In the genomic region with DNA sequence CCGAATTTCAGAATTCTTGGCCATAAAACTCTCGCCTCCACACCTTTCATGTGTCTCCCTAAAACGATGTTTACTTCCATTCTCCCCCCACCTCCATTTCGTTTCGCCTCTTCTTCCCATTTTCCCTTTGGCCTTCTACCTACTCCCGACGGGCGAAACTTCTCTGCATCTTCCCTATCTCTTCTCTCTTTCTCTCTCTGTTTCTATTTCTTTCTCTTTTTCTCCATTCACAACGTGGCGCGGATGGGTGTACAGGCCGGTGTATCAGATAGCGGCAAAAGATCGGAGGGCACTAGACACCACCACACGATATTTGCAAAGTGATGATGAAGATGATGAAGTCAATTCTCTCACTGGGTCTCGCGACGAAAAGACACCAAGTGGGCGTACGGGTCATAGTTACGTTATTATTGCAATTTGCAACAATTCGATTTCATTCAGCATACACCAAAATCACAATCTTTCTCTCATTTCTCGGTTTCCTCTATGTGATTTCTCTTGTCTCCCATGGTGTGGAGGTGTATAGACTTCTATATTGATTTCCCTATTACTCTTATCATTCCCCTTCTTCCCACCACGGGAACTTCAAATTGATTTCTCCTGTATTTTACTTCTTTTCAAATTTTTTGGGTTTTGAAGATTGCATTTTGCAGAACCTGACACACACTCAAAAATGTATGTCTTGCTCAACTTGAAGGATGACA, we compare ENCODE assay signal across 5 worm cellular contexts.
TF ChIP-seq lines count a peak whose summit lies in the region.

A gene (plus strand): TSS at position 654 of the 704 bp plus-strand sequence.

TF ChIP-seq in whole organism, L1 larva, 84 proteins besides CTCF, POLR2A, EP300 and RAD21 (continued from another document and continues in another):
- TF ChIP-seq hlh-4 (tag; optimal IDR thresholded peaks at IDR 0.05; lab: Kevin White, UChicago) (no peak), nhr-71 (tag; optimal IDR thresholded peaks at IDR 0.05; lab: Kevin White, UChicago) (peak; percentile 62), pqm-1 (tag; optimal IDR thresholded peaks at IDR 0.05; lab: Kevin White, UChicago) (no peak), fkh-10 (GFP tag; optimal IDR thresholded peaks at IDR 0.05; lab: Kevin White, UChicago) (no peak), efl-1 (optimal IDR thresholded peaks at IDR 0.05; lab: Kevin White, UChicago) (peak; percentile 18 to 22), efl-1 (GFP tag; optimal IDR thresholded peaks at IDR 0.05 in 1 of 2; lab: Kevin White, UChicago) (peak in 1 of 2 experiments; percentile 92), egl-27 (tag; optimal IDR thresholded peaks at IDR 0.05; lab: Kevin White, UChicago) (no peak), lin-15B (tag; optimal IDR thresholded peaks at IDR 0.05; lab: Kevin White, UChicago) (no peak), lin-35 (GFP tag; optimal IDR thresholded peaks at IDR 0.05; lab: Kevin White, UChicago) (peak in 1 of 2 experiments; percentile 50), vab-15 (tag; optimal IDR thresholded peaks at IDR 0.05; lab: Kevin White, UChicago) (no peak), skn-1 (tag; optimal IDR thresholded peaks at IDR 0.05; lab: Kevin White, UChicago) (peak; percentile 30), nhr-90 (tag; optimal IDR thresholded peaks at IDR 0.05; lab: Kevin White, UChicago; ENCODE audit: poor library complexity) (peak; percentile 38), mdl-1 (tag; optimal IDR thresholded peaks at IDR 0.05; lab: Kevin White, UChicago) (peak in 1 of 2 experiments; percentile 56), lsy-2 (tag; optimal IDR thresholded peaks at IDR 0.05; lab: Kevin White, UChicago) (peak in 1 of 2 experiments; percentile 54), mef-2 (tag; optimal IDR thresholded peaks at IDR 0.05; lab: Kevin White, UChicago) (no peak), nhr-85 (tag; lab: Kevin White, UChicago) (peak; percentile 88), swsn-7 (tag; optimal IDR thresholded peaks at IDR 0.05; lab: Kevin White, UChicago) (peak; percentile 14), lin-14 (GFP tag; optimal IDR thresholded peaks at IDR 0.05; lab: Kevin White, UChicago) (peak; percentile 69), unc-30 (tag; optimal IDR thresholded peaks at IDR 0.05; lab: Kevin White, UChicago) (no peak), dpl-1 (GFP tag; optimal IDR thresholded peaks at IDR 0.05; lab: Kevin White, UChicago) (no peak), sup-37 (GFP tag; optimal IDR thresholded peaks at IDR 0.05; lab: Kevin White, UChicago) (no peak), dsc-1 (tag; optimal IDR thresholded peaks at IDR 0.05; lab: Kevin White, UChicago) (no peak), ama-1 (optimal IDR thresholded peaks at IDR 0.05; lab: Kevin White, UChicago) (no peak), mep-1 (tag; optimal IDR thresholded peaks at IDR 0.05; lab: Kevin White, UChicago) (peak; percentile 55), nhr-20 (tag; optimal IDR thresholded peaks at IDR 0.05; lab: Kevin White, UChicago) (peak; percentile 64)

TF ChIP-seq in whole organism, L2 larva, 48 proteins besides CTCF, POLR2A, EP300 and RAD21 (continued from another document and continues in another):
- TF ChIP-seq nhr-10 (tag; optimal IDR thresholded peaks at IDR 0.05; lab: Kevin White, UChicago) (no peak), sma-3 (GFP tag; optimal IDR thresholded peaks at IDR 0.05; lab: Kevin White, UChicago) (peak; percentile 45), nhr-237 (tag; optimal IDR thresholded peaks at IDR 0.05; lab: Kevin White, UChicago) (no peak), unc-55 (GFP tag; optimal IDR thresholded peaks at IDR 0.05; lab: Kevin White, UChicago) (no peak), alr-1 (tag; optimal IDR thresholded peaks at IDR 0.05; lab: Kevin White, UChicago) (no peak), unc-39 (tag; optimal IDR thresholded peaks at IDR 0.05; lab: Kevin White, UChicago) (no peak), fos-1 (tag; optimal IDR thresholded peaks at IDR 0.05; lab: Kevin White, UChicago) (peak; percentile 6), egl-27 (tag; optimal IDR thresholded peaks at IDR 0.05; lab: Kevin White, UChicago) (no peak), unc-62 (GFP tag; optimal IDR thresholded peaks at IDR 0.05; lab: Kevin White, UChicago) (no peak), nhr-21 (tag; optimal IDR thresholded peaks at IDR 0.05; lab: Kevin White, UChicago) (no peak), ZK546.5 (tag; optimal IDR thresholded peaks at IDR 0.05; lab: Kevin White, UChicago) (no peak), ceh-82 (tag; optimal IDR thresholded peaks at IDR 0.05; lab: Kevin White, UChicago) (no peak), blmp-1 (tag; optimal IDR thresholded peaks at IDR 0.05; lab: Kevin White, UChicago; ENCODE audit: insufficient read depth) (peak; percentile 37), snpc-4 (tag; optimal IDR thresholded peaks at IDR 0.05; lab: Kevin White, UChicago) (no peak), elt-3 (tag; optimal IDR thresholded peaks at IDR 0.05; lab: Kevin White, UChicago) (no peak), lin-39 (tag; optimal IDR thresholded peaks at IDR 0.05; lab: Kevin White, UChicago) (no peak), Y55F3AM.14 (GFP tag; optimal IDR thresholded peaks at IDR 0.05; lab: Kevin White, UChicago) (no peak), sma-9 (GFP tag; optimal IDR thresholded peaks at IDR 0.05; lab: Kevin White, UChicago) (no peak), sma-9 (tag; optimal IDR thresholded peaks at IDR 0.05; lab: Kevin White, UChicago) (no peak), aly-2 (tag; optimal IDR thresholded peaks at IDR 0.05; lab: Kevin White, UChicago) (no peak), nhr-6 (tag; optimal IDR thresholded peaks at IDR 0.05; lab: Kevin White, UChicago) (no peak), crh-2 (tag; optimal IDR thresholded peaks at IDR 0.05; lab: Kevin White, UChicago) (peak; percentile 85), mdl-1 (tag; optimal IDR thresholded peaks at IDR 0.05; lab: Kevin White, UChicago) (no peak), skn-1 (tag; optimal IDR thresholded peaks at IDR 0.05; lab: Kevin White, UChicago) (no peak), lin-11 (tag; optimal IDR thresholded peaks at IDR 0.05; lab: Kevin White, UChicago) (no peak), nhr-11 (tag; optimal IDR thresholded peaks at IDR 0.05; lab: Kevin White, UChicago) (no peak), R02D3.7 (tag; optimal IDR thresholded peaks at IDR 0.05; lab: Kevin White, UChicago) (no peak)

TF ChIP-seq in whole organism, L3 larva, 47 proteins besides CTCF, POLR2A, EP300 and RAD21 (continued from another document):
- TF ChIP-seq pha-4 (tag; optimal IDR thresholded peaks at IDR 0.05; lab: Kevin White, UChicago) (peak; percentile 42), pqm-1 (tag; optimal IDR thresholded peaks at IDR 0.05; lab: Kevin White, UChicago) (peak; percentile 61), lsy-12 (tag; optimal IDR thresholded peaks at IDR 0.05; lab: Kevin White, UChicago) (no peak)
TF ChIP-seq in whole organism, L3 larva: peak in this region for 8.

TF ChIP-seq in whole organism, L4 larva, 104 proteins besides CTCF, POLR2A, EP300 and RAD21 (continued from another document):
- TF ChIP-seq F44E2.7 (GFP tag; IDR thresholded peaks at IDR 0.05; lab: Robert Waterston, UW) (no peak), dve-1 (tag; optimal IDR thresholded peaks at IDR 0.05; lab: Kevin White, UChicago; ENCODE audit: insufficient read depth) (peak; percentile 55), pqm-1 (tag; optimal IDR thresholded peaks at IDR 0.05; lab: Kevin White, UChicago) (peak; percentile 2), tag-97 (GFP tag; IDR thresholded peaks at IDR 0.05; lab: Robert Waterston, UW) (no peak), dmd-6 (GFP tag; IDR thresholded peaks at IDR 0.05; lab: Robert Waterston, UW) (0 out of 2 replicates have a peak, but pooled peaks have one; percentile 6), nhr-25 (tag; optimal IDR thresholded peaks at IDR 0.05; lab: Kevin White, UChicago; ENCODE audit: borderline replicate concordance, insufficient read depth) (peak; percentile 56), nhr-77 (tag; optimal IDR thresholded peaks at IDR 0.05; lab: Kevin White, UChicago) (peak; percentile 14), mdl-1 (tag; optimal IDR thresholded peaks at IDR 0.05; lab: Kevin White, UChicago) (no peak), mep-1 (tag; optimal IDR thresholded peaks at IDR 0.05; lab: Kevin White, UChicago) (peak; percentile 56), Y75B8A.6 (GFP tag; IDR thresholded peaks at IDR 0.05; lab: Robert Waterston, UW) (no peak), mes-2 (tag; optimal IDR thresholded peaks at IDR 0.05; lab: Kevin White, UChicago; ENCODE audit: poor library complexity, severe bottlenecking) (peak; percentile 39), ztf-7 (tag; optimal IDR thresholded peaks at IDR 0.05; lab: Kevin White, UChicago) (no peak)
TF ChIP-seq in whole organism, L4 larva: peak in this region for 15.

TF ChIP-seq in whole organism, late embryonic, 69 proteins besides CTCF, POLR2A, EP300 and RAD21 (continued from another document):
- TF ChIP-seq ceh-48 (tag; optimal IDR thresholded peaks at IDR 0.05; lab: Kevin White, UChicago) (no peak), lim-6 (tag; optimal IDR thresholded peaks at IDR 0.05; lab: Kevin White, UChicago) (no peak), hlh-8 (tag; optimal IDR thresholded peaks at IDR 0.05; lab: Kevin White, UChicago) (no peak), C08G9.2 (tag; optimal IDR thresholded peaks at IDR 0.05; lab: Kevin White, UChicago) (peak; percentile 26), hlh-15 (tag; optimal IDR thresholded peaks at IDR 0.05; lab: Kevin White, UChicago) (no peak), nhr-232 (tag; optimal IDR thresholded peaks at IDR 0.05; lab: Kevin White, UChicago) (no peak), nhr-11 (tag; optimal IDR thresholded peaks at IDR 0.05; lab: Kevin White, UChicago) (no peak), mec-3 (tag; optimal IDR thresholded peaks at IDR 0.05; lab: Kevin White, UChicago; ENCODE audit: borderline replicate concordance) (no peak), nfya-1 (tag; optimal IDR thresholded peaks at IDR 0.05; lab: Kevin White, UChicago) (peak; percentile 41), elt-4 (tag; optimal IDR thresholded peaks at IDR 0.05; lab: Kevin White, UChicago) (no peak), ceh-24 (tag; optimal IDR thresholded peaks at IDR 0.05; lab: Kevin White, UChicago) (no peak), dmd-4 (tag; optimal IDR thresholded peaks at IDR 0.05; lab: Kevin White, UChicago; ENCODE audit: borderline replicate concordance) (no peak), T23F11.4 (GFP tag; optimal IDR thresholded peaks at IDR 0.05; lab: Kevin White, UChicago) (no peak), ceh-30 (tag; optimal IDR thresholded peaks at IDR 0.05; lab: Kevin White, UChicago) (no peak), ceh-2 (tag; optimal IDR thresholded peaks at IDR 0.05; lab: Kevin White, UChicago) (no peak), npax-4 (tag; optimal IDR thresholded peaks at IDR 0.05; lab: Kevin White, UChicago) (no peak), fkh-10 (GFP tag; optimal IDR thresholded peaks at IDR 0.05; lab: Kevin White, UChicago) (no peak), unc-42 (tag; optimal IDR thresholded peaks at IDR 0.05; lab: Kevin White, UChicago) (no peak), dve-1 (tag; optimal IDR thresholded peaks at IDR 0.05; lab: Kevin White, UChicago) (peak; percentile 34), pat-9 (tag; optimal IDR thresholded peaks at IDR 0.05; lab: Kevin White, UChicago) (no peak), ceh-34 (tag; optimal IDR thresholded peaks at IDR 0.05; lab: Kevin White, UChicago) (peak; percentile 54), ceh-22 (tag; optimal IDR thresholded peaks at IDR 0.05; lab: Kevin White, UChicago) (no peak), ztf-16 (tag; optimal IDR thresholded peaks at IDR 0.05; lab: Kevin White, UChicago) (no peak), Y22D7AL.16 (tag; optimal IDR thresholded peaks at IDR 0.05; lab: Kevin White, UChicago) (no peak), ceh-6 (GFP tag; optimal IDR thresholded peaks at IDR 0.05; lab: Kevin White, UChicago) (peak; percentile 4), unc-55 (GFP tag; optimal IDR thresholded peaks at IDR 0.05; lab: Kevin White, UChicago) (no peak), ref-2 (tag; optimal IDR thresholded peaks at IDR 0.05; lab: Kevin White, UChicago) (peak; percentile 16), syd-9 (tag; optimal IDR thresholded peaks at IDR 0.05; lab: Kevin White, UChicago) (peak; percentile 10), hlh-13 (GFP tag; optimal IDR thresholded peaks at IDR 0.05; lab: Kevin White, UChicago) (no peak), elt-2 (tag; optimal IDR thresholded peaks at IDR 0.05; lab: Kevin White, UChicago) (no peak), K02D7.2 (tag; optimal IDR thresholded peaks at IDR 0.05; lab: Kevin White, UChicago) (no peak), gmeb-2 (tag; optimal IDR thresholded peaks at IDR 0.05; lab: Kevin White, UChicago) (no peak), F13H6.1 (tag; optimal IDR thresholded peaks at IDR 0.05; lab: Kevin White, UChicago) (peak; percentile 1), madf-2 (tag; optimal IDR thresholded peaks at IDR 0.05; lab: Kevin White, UChicago) (peak; percentile 18), C38D4.7 (GFP tag; optimal IDR thresholded peaks at IDR 0.05; lab: Kevin White, UChicago) (no peak), ceh-19 (GFP tag; optimal IDR thresholded peaks at IDR 0.05; lab: Kevin White, UChicago) (no peak), pag-3 (tag; optimal IDR thresholded peaks at IDR 0.05; lab: Kevin White, UChicago; ENCODE audit: borderline replicate concordance) (no peak), K09A11.1 (tag; optimal IDR thresholded peaks at IDR 0.05; lab: Kevin White, UChicago; ENCODE audit: insufficient read depth) (no peak), ceh-45 (GFP tag; IDR thresholded peaks at IDR 0.05; lab: Robert Waterston, UW) (no peak), odd-2 (tag; optimal IDR thresholded peaks at IDR 0.05; lab: Kevin White, UChicago) (no peak), tbx-7 (tag; optimal IDR thresholded peaks at IDR 0.05; lab: Kevin White, UChicago) (no peak), pha-2 (tag; optimal IDR thresholded peaks at IDR 0.05; lab: Kevin White, UChicago) (no peak), fax-1 (tag; optimal IDR thresholded peaks at IDR 0.05; lab: Kevin White, UChicago) (no peak), pqm-1 (tag; optimal IDR thresholded peaks at IDR 0.05; lab: Kevin White, UChicago) (no peak), sox-4 (tag; optimal IDR thresholded peaks at IDR 0.05; lab: Kevin White, UChicago) (no peak), sdc-2 (tag; optimal IDR thresholded peaks at IDR 0.05; lab: Kevin White, UChicago) (peak; percentile 14), ceh-9 (tag; optimal IDR thresholded peaks at IDR 0.05; lab: Kevin White, UChicago) (no peak), sox-2 (GFP tag; IDR thresholded peaks at IDR 0.05; lab: Robert Waterston, UW) (no peak), hlh-6 (tag; optimal IDR thresholded peaks at IDR 0.05; lab: Kevin White, UChicago) (peak; percentile 7), zip-5 (tag; optimal IDR thresholded peaks at IDR 0.05; lab: Kevin White, UChicago) (no peak), ama-1 (optimal IDR thresholded peaks at IDR 0.05; lab: Kevin White, UChicago) (no peak), fkh-6 (tag; optimal IDR thresholded peaks at IDR 0.05; lab: Kevin White, UChicago) (no peak), ceh-31 (tag; optimal IDR thresholded peaks at IDR 0.05; lab: Kevin White, UChicago) (peak; percentile 27), lin-11 (tag; optimal IDR thresholded peaks at IDR 0.05; lab: Kevin White, UChicago) (no peak), ahr-1 (tag; optimal IDR thresholded peaks at IDR 0.05; lab: Kevin White, UChicago) (no peak)
